Worm (Caenorhabditis elegans): Measurements from ENCODE around the gene F45E4.5.

DNA sequence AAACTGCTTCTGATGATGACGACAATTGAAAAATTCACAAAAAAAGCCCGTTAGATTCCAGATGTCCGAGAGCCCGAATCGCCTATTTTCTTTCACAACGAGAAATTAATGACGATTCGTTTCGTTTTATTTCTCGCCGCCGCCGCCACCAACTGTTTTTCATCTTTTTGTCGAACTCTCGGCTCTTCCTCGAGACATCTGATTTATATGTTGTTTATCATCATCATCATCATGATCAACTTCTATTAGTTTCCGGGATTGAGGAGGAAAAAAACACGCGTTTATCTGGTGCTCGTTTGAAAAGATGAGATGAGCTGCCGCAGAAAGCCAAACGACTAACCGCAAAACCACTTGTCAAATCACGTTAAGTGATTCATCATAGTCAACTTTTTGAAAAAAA, 30.6 kb upstream of the F45E4.5 start:
- TF ChIP-seq rcor-1 (GFP tag; IDR thresholded peaks at IDR 0.05), result no peak
- no peak for TF ChIP-seq unc-62 (GFP tag; optimal IDR thresholded peaks at IDR 0.05)
- no peak for TF ChIP-seq egrh-3 (GFP tag; IDR thresholded peaks at IDR 0.05)
